Worm (Caenorhabditis elegans): ENCODE data around the gene clec-25.

The clec-25 gene

DNA sequence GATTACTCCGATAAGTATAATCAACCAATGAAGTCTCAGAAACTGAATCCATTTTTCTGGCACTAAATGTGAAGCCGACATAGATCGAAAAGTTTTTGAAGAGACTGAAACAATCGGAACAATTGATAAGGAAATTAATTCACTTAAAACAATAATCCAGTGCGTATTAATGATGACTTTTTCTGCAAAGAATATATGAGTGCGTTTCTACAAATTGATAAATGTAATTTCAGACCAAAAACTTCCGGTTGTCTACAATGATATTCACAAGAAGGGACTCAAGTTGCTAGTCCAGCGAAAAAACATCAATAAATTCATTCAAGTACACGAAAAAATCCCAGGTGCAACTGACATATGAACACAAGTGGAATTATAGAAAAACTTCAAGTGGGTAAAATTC is 26.7 kb downstream of the clec-25 start, which contains the start of gene clec-33:
TSS of gene clec-33 (minus strand) at position 101 of the 400 bp plus-strand sequence.
- no peak for TF ChIP-seq cnd-1 (tag; optimal IDR thresholded peaks at IDR 0.05)
- no peak for TF ChIP-seq zip-8 (tag; optimal IDR thresholded peaks at IDR 0.05)
- TF ChIP-seq ztf-11 (tag; optimal IDR thresholded peaks at IDR 0.05), result no peak
- TF ChIP-seq ceh-43 (GFP tag; optimal IDR thresholded peaks at IDR 0.05), result no peak
- TF ChIP-seq nhr-76 (tag; optimal IDR thresholded peaks at IDR 0.05), result no peak
- TF ChIP-seq pha-4 (tag; optimal IDR thresholded peaks at IDR 0.05), result no peak
- no peak for TF ChIP-seq M03D4.4 (tag; optimal IDR thresholded peaks at IDR 0.05)
- no peak for TF ChIP-seq unc-120 (tag; optimal IDR thresholded peaks at IDR 0.05; ENCODE audit: poor library complexity, severe bottlenecking)
- TF ChIP-seq elt-3 (tag; optimal IDR thresholded peaks at IDR 0.05), result no peak
- TF ChIP-seq tbx-8 (GFP tag; optimal IDR thresholded peaks at IDR 0.05), result no peak
- no peak for TF ChIP-seq nhr-2 (tag; optimal IDR thresholded peaks at IDR 0.05)
- no peak for TF ChIP-seq ceh-83 (GFP tag; optimal IDR thresholded peaks at IDR 0.05)
- TF ChIP-seq nhr-237 (tag; optimal IDR thresholded peaks at IDR 0.05), result no peak
- no peak for TF ChIP-seq elt-1 (tag; optimal IDR thresholded peaks at IDR 0.05; ENCODE audit: borderline replicate concordance, insufficient read depth)
- no peak for TF ChIP-seq drap-1 (GFP tag; optimal IDR thresholded peaks at IDR 0.05)
- TF ChIP-seq nhr-28 (tag; optimal IDR thresholded peaks at IDR 0.05), result no peak

DNA sequence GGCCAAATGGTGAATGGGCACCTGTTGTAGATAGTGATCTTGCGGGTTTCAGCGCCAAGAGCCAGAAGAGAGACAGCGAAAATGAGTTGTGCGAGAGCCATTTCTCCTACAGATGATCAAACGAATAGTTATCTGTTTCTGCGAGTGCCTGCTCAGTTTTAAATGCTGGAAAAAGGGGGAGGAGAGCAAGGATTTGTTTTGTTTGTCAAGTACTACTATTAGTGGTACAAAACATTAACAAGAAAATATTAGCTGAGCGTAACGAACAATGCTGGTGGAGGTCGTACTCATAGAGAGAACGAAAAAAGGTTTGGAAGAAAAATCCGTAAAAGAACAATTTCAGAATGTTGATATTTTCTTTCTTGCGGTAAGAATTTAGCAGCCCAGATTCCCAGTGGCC is 28.3 kb downstream of the clec-25 start, which contains the start of gene thn-4:
TSS of gene thn-4 (minus strand) at position 101 of the 400 bp plus-strand sequence.
- no peak for TF ChIP-seq mep-1 (tag; optimal IDR thresholded peaks at IDR 0.05)
- no peak for TF ChIP-seq zip-8 (tag; optimal IDR thresholded peaks at IDR 0.05)
- no peak for TF ChIP-seq snpc-4 (tag; optimal IDR thresholded peaks at IDR 0.05)
- no peak for TF ChIP-seq nhr-76 (tag; optimal IDR thresholded peaks at IDR 0.05)
- no peak for TF ChIP-seq flh-1 (GFP tag; optimal IDR thresholded peaks at IDR 0.05)
- TF ChIP-seq pha-4 (tag; optimal IDR thresholded peaks at IDR 0.05), result no peak

DNA sequence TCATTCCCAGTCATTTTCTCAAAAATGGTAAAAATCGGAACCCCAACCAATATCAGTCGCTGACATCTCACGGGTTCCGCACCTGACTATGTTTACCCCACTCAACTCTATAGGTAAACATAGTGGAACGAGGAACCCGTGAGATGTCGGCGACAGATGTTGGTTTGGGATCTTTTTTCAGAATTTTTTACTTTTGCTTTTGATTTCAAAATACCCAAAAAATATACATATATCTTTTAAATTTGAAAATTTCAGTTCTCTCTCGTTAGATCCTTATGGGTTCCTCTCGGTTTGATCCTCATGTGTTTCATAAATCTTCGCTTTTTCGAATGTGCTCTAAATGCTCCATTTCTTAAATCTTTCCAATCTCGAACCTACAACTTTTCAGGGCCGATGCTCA is 30.6 kb downstream of the clec-25 start, which contains the start of gene srw-23:
TSS of gene srw-23 (plus strand) at position 301 of the 400 bp plus-strand sequence.
- TF ChIP-seq tbx-8 (GFP tag; optimal IDR thresholded peaks at IDR 0.05) (no peak), nhr-237 (tag; optimal IDR thresholded peaks at IDR 0.05) (no peak), sptf-1 (tag; optimal IDR thresholded peaks at IDR 0.05) (no peak), nhr-28 (tag; optimal IDR thresholded peaks at IDR 0.05) (no peak), ztf-11 (tag; optimal IDR thresholded peaks at IDR 0.05) (no peak), lin-13 (tag; optimal IDR thresholded peaks at IDR 0.05) (no peak)

DNA sequence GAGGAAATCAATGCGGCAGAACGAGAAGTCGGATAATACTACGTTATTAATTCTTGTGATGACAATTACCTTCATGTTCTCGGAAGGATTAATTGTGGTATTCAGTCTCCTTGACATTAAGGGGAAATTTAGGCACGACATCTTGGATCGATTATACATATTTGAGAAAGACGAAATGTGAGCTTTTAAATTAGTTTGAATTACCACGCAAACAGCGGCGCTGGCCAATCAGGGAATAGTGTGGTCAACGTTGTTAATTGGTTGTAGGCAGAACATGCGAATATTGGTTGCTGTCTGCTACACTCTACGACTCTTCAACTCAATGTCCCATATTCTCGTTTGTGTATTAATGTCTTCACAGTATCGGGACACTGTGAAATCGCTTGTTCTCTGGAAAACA is 31.9 kb downstream of the clec-25 start, which contains the start of gene F49A5.10:
TSS of gene F49A5.10 (plus strand) at position 301 of the 400 bp plus-strand sequence.
- no peak for TF ChIP-seq lsy-2 (tag; optimal IDR thresholded peaks at IDR 0.05)

DNA sequence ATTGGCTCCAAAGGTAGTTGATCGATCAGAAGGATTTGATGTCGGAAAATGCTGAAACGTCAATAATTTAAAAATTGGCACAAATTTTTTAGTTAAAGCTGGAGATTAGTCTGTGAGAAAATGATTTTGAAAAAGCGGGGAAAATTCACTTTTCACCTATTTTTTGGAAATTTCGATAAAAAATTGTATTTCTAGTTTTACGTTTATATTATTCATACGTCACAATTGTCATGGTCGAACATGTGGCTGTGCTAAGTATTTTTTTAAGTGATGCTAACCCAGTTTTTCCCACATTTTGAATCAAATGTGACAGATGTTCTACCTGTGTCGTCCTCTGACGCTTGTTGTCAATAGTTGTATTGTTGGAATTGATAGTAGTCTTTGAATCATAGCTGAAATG is 36.5 kb downstream of the clec-25 start:
- TF ChIP-seq nhr-2 (tag; optimal IDR thresholded peaks at IDR 0.05) (no peak), snpc-4 (tag; optimal IDR thresholded peaks at IDR 0.05) (no peak), ceh-43 (GFP tag; optimal IDR thresholded peaks at IDR 0.05) (no peak), ceh-39 (tag; optimal IDR thresholded peaks at IDR 0.05) (no peak), sptf-1 (tag; optimal IDR thresholded peaks at IDR 0.05) (no peak), nhr-237 (tag; optimal IDR thresholded peaks at IDR 0.05) (no peak), mls-2 (tag; optimal IDR thresholded peaks at IDR 0.05) (no peak), cnd-1 (tag; optimal IDR thresholded peaks at IDR 0.05) (no peak), bed-3 (GFP tag; optimal IDR thresholded peaks at IDR 0.05) (no peak), M03D4.4 (tag; optimal IDR thresholded peaks at IDR 0.05) (no peak), unc-120 (tag; optimal IDR thresholded peaks at IDR 0.05; ENCODE audit: poor library complexity, severe bottlenecking) (no peak), lin-13 (tag; optimal IDR thresholded peaks at IDR 0.05) (no peak), tbx-8 (GFP tag; optimal IDR thresholded peaks at IDR 0.05) (no peak)

DNA sequence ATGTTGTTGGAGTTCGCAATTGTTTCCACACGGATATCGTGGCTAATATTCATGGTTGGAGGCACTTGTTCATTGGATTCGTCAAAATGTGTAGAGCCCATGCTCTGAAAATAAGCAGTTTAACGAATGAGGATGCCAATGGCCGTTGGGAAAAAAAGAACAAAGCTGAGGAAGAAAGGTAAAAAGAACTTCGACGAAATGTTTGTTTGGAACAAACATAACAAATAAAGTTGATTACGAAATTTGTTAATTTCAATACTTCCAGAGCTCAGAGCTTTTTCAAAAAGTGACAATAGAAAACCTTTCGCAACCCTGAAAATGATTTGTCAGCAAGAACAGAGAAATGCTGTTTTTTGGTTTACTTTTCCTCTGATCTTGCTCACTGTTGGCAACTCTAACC is 37.0 kb downstream of the clec-25 start, which contains the start of gene F09C6.3:
TSS of gene F09C6.3 (minus strand) at position 101 of the 400 bp plus-strand sequence.
- TF ChIP-seq elt-1 (tag; optimal IDR thresholded peaks at IDR 0.05; ENCODE audit: borderline replicate concordance, insufficient read depth), result no peak
- TF ChIP-seq unc-39 (tag; optimal IDR thresholded peaks at IDR 0.05), result no peak
- no peak for TF ChIP-seq nhr-12 (tag; optimal IDR thresholded peaks at IDR 0.05)
- no peak for TF ChIP-seq ztf-11 (tag; optimal IDR thresholded peaks at IDR 0.05)
- no peak for TF ChIP-seq zip-8 (tag; optimal IDR thresholded peaks at IDR 0.05)
- no peak for TF ChIP-seq sptf-1 (tag; optimal IDR thresholded peaks at IDR 0.05)
- no peak for TF ChIP-seq nhr-2 (tag; optimal IDR thresholded peaks at IDR 0.05)
- no peak for TF ChIP-seq snpc-4 (tag; optimal IDR thresholded peaks at IDR 0.05)
- TF ChIP-seq sem-2 (GFP tag; optimal IDR thresholded peaks at IDR 0.05), result no peak
